Worm (Caenorhabditis elegans) whole organism, midembryonic: ENCODE results near the gene F19B2.5.

Experiments
- cog-1 ChIP-seq: sonication (generic microtip); optimal IDR thresholded peaks from 2 replicates; lab custom pipeline; 2016; ENCODE audit warnings: missing genetic modification characterization, missing compliant biosample characterization
- tab-1 ChIP-seq: fragments of 200-800 bp; sonication (Bioruptor generic); IDR thresholded peaks from 2 replicates; pipeline ENCODE4 v1.3.6; 2022; ENCODE audit warnings: missing genetic modification characterization, missing compliant biosample characterization

DNA sequence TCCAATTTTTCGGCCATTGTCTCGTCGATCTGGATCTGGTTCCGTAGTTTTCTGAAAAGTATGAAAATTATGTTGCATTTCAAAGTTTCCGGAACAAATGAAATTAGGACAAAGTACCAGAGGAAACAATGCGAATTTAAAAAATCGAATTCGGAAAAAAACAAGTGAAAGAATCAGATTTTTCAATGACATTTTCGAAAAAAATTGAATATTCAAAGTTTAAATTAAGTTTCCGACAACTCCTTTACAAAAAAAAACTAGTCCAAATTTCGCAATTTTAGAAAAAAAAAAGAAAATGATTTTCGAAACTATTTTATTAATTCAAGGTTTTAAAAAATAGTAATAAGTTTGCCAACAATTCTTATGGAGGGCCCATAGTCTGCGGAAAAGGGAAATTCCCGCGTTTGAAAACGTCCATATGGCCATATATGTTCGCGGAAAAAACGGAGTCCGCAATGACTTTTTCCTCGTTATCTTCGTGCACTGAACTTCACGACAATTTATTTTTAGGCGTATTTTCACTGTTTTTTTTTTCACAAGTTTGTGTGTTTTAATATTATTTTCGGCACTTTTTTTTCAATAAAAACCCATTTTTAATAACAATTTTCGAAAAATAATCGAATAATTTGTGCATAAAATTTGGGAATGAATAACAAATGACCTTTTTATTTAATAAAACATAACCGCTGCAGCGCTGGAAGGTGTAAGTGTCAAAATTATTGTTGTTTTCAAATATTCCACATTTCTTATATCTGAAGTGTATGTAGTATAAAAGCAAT, 28.3 kb upstream of the F19B2.5 start, which contains the start of the genes fbxa-115 and Y113G7B.27:
- no peak for TF ChIP-seq cog-1 (tag; lab: Kevin White, UChicago)
- TF ChIP-seq tab-1: no peak
